Worm (Caenorhabditis elegans): ENCODE measurements around the gene exos-9.

DNA sequence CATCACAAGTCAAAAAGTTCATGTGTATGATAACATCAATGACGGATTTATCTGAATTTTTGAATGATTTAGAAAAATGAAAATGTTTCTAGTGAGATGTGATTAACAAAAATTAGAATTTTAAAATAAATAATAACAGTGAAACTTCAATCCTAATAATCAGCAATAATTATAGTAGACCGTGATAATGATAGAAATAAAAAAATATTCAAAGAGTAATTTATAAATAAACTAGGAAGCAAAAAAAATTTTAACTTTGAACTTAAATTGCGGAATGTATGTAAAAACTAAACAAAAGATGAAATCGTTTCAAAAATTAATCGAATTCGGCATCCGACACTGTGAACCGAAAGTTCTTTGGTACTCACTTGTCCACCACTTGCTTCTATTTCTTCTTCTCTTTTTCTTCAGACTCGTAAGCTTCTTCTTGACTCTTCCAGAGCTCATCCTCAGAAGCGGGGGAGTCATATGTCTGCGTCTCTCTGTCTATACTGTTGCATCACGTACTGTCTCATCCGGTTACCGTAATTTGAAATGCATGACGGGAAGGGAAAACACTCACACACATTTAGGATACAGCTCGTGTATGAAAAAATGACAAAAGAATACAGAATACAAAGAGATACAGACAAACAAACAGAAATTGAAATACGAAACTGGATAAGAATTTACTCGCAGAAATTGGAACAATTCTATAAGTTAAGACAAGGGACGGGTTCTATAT lies 4.8 kb downstream of the exos-9 start, which contains the start of gene mec-14:
- TF ChIP-seq lag-1 (GFP tag; IDR thresholded peaks at IDR 0.05) = no peak
- no peak for TF ChIP-seq ztf-3 (GFP tag; optimal IDR thresholded peaks at IDR 0.05)
- TF ChIP-seq aptf-2 (GFP tag; conservative IDR thresholded peaks at IDR 0.05) = no peak
- no peak for TF ChIP-seq F22D6.2 (tag; optimal IDR thresholded peaks at IDR 0.05)
- no peak for TF ChIP-seq K11D2.4 (GFP tag; IDR thresholded peaks at IDR 0.05)
- no peak for TF ChIP-seq unc-62 (GFP tag; optimal IDR thresholded peaks at IDR 0.05)
